Worm (Caenorhabditis elegans) whole organism, early embryonic: ENCODE measurements around the gene W10G11.2.

Experiments used
- B0310.2 ChIP-seq: sonication (generic microtip); optimal IDR thresholded peaks from 2 replicates; lab custom pipeline; 2016; ENCODE audit warnings: mild to moderate bottlenecking, missing genetic modification characterization, missing compliant biosample characterization
- ama-1 ChIP-seq: fragments of 150-350 bp; optimal IDR thresholded peaks from 2 replicates; lab custom pipeline; 2014
- pes-1 ChIP-seq: fragments of 200-800 bp; sonication (Bioruptor generic); IDR thresholded peaks from 2 replicates; pipeline ENCODE4 v1.3.6; 2022; ENCODE audit warnings: missing genetic modification reagents, missing genetic modification characterization, missing compliant biosample characterization
- sea-1 ChIP-seq: fragments of 200-800 bp; sonication (Bioruptor generic); conservative IDR thresholded peaks from 2 replicates; pipeline ENCODE4 v1.3.6; 2022; ENCODE audit warnings: missing genetic modification characterization, missing compliant biosample characterization

ce11 chrII:3516175-3516574, 45.3 kb downstream of the W10G11.2 start:
- TF ChIP-seq B0310.2 (tag; lab: Kevin White, UChicago) = no peak
- TF ChIP-seq ama-1 (lab: Kevin White, UChicago) = no peak
- TF ChIP-seq sea-1 (GFP tag; lab: Robert Waterston, UW) = no peak
- TF ChIP-seq pes-1 (GFP tag; lab: Robert Waterston, UW) = no peak
